Worm (Caenorhabditis elegans) whole organism, young adult: ENCODE measurements around the gene F14H3.3.
A peak's percentile ranks its signal among the peaks of the same experiment; 100 is the strongest.

Source experiments
- B0261.1 ChIP-seq: sonication (generic microtip); optimal IDR thresholded peaks from 2 replicates; lab custom pipeline; 2016; ENCODE audit warnings: mild to moderate bottlenecking, missing genetic modification characterization, moderate library complexity, missing compliant biosample characterization
- B0336.3 ChIP-seq: fragments of 200-800 bp; sonication (Bioruptor generic); IDR thresholded peaks from 2 replicates; pipeline ENCODE4 v1.3.6; 2022; ENCODE audit warnings: missing genetic modification characterization, missing compliant biosample characterization
- C06A6.2 ChIP-seq: fragments of 200-800 bp; sonication (Bioruptor generic); conservative IDR thresholded peaks from 2 replicates; pipeline ENCODE4 v1.3.6; 2022; ENCODE audit warnings: missing genetic modification characterization, missing compliant biosample characterization
- C17E4.6 ChIP-seq: fragments of 200-800 bp; sonication (Bioruptor generic); IDR thresholded peaks from 2 replicates; pipeline ENCODE4 v1.3.6; 2022; ENCODE audit warnings: missing genetic modification reagents, missing genetic modification characterization, missing compliant biosample characterization
- D2030.7 ChIP-seq: fragments of 200-800 bp; sonication (Bioruptor generic); IDR thresholded peaks from 2 replicates; pipeline ENCODE4 v1.3.6; 2022; ENCODE audit warnings: missing genetic modification reagents, missing genetic modification characterization, missing compliant biosample characterization
- F49E8.2 ChIP-seq: sonication (generic microtip); optimal IDR thresholded peaks from 3 replicates; lab custom pipeline; 2017; ENCODE audit warnings: missing genetic modification characterization, mild to moderate bottlenecking, missing compliant biosample characterization, antibody characterized with exemption, moderate library complexity; ENCODE audit not compliant: insufficient read depth
- F55B11.4 ChIP-seq: sonication (generic microtip); optimal IDR thresholded peaks from 2 replicates; lab custom pipeline; 2016; ENCODE audit warnings: missing compliant biosample characterization, missing genetic modification characterization, borderline replicate concordance; ENCODE audit not compliant: insufficient read depth
- F57A8.1 ChIP-seq: fragments of 200-800 bp; sonication (Bioruptor generic); optimal IDR thresholded peaks from 2 replicates; lab custom pipeline; 2018; ENCODE audit warnings: mild to moderate bottlenecking, missing genetic modification characterization, moderate library complexity, missing compliant biosample characterization
- K12H6.12 ChIP-seq: fragments of 200-800 bp; sonication (Bioruptor generic); optimal IDR thresholded peaks from 2 replicates; lab custom pipeline; 2018; ENCODE audit warnings: mild to moderate bottlenecking, missing genetic modification characterization, missing compliant biosample characterization
- T07F8.4 ChIP-seq: sonication (generic microtip); optimal IDR thresholded peaks from 2 replicates; lab custom pipeline; 2016; ENCODE audit warnings: mild to moderate bottlenecking, missing genetic modification characterization, moderate library complexity, missing compliant biosample characterization
- T26A5.8 ChIP-seq: sonication (generic microtip); optimal IDR thresholded peaks from 2 replicates; lab custom pipeline; 2016; ENCODE audit warnings: missing genetic modification characterization, missing compliant biosample characterization
- Y79H2A.3 ChIP-seq: fragments of 200-800 bp; sonication (Bioruptor generic); conservative IDR thresholded peaks from 2 replicates; pipeline ENCODE4 v1.3.6; 2022; ENCODE audit warnings: missing genetic modification reagents, missing genetic modification characterization, missing compliant biosample characterization
- Y95B8A.8 ChIP-seq: fragments of 200-800 bp; sonication (Bioruptor generic); IDR thresholded peaks from 2 replicates; pipeline ENCODE4 v1.3.6; 2022; ENCODE audit warnings: missing genetic modification reagents, missing genetic modification characterization, missing compliant biosample characterization
- akir-1 ChIP-seq: fragments of 200-800 bp; sonication (Bioruptor generic); optimal IDR thresholded peaks from 2 replicates; lab custom pipeline; 2018; ENCODE audit warnings: mild to moderate bottlenecking, missing genetic modification characterization, moderate library complexity, missing compliant biosample characterization
- attf-5 ChIP-seq: fragments of 200-800 bp; sonication (Bioruptor generic); optimal IDR thresholded peaks from 2 replicates; lab custom pipeline; 2018; ENCODE audit warnings: mild to moderate bottlenecking, missing genetic modification characterization, missing compliant biosample characterization
- cebp-1 ChIP-seq, 2 experiments: fragments of 200-800 bp in 1 of 2; sonication (Bioruptor generic) in 1 of 2; sonication (generic microtip) in 1 of 2; IDR thresholded peaks in 1 of 2; optimal IDR thresholded peaks in 1 of 2; 2 replicates each; pipeline versions ENCODE4 v1.3.6 to Lab custom; 2017 to 2022; ENCODE audit warnings: missing compliant biosample characterization in 2 of 2, missing genetic modification characterization in 2 of 2, mild to moderate bottlenecking in 1 of 2, missing genetic modification reagents in 1 of 2, moderate library complexity in 1 of 2
- ceh-27 ChIP-seq: fragments of 200-800 bp; sonication (Bioruptor generic); optimal IDR thresholded peaks from 2 replicates; lab custom pipeline; 2018; ENCODE audit warnings: mild to moderate bottlenecking, missing genetic modification characterization, moderate library complexity, missing compliant biosample characterization
- ceh-79 ChIP-seq: sonication (generic microtip); optimal IDR thresholded peaks from 2 replicates; lab custom pipeline; 2017; ENCODE audit warnings: mild to moderate bottlenecking, missing genetic modification characterization, missing compliant biosample characterization
- dpff-1 ChIP-seq: sonication (generic microtip); optimal IDR thresholded peaks from 2 replicates; lab custom pipeline; 2017; ENCODE audit warnings: mild to moderate bottlenecking, missing genetic modification characterization, missing compliant biosample characterization
- efl-1 ChIP-seq: fragments of 150-350 bp; optimal IDR thresholded peaks from 2 replicates; lab custom pipeline; 2014; ENCODE audit warnings: missing biosample characterization, missing genetic modification reagents, missing genetic modification characterization
- ets-4 ChIP-seq: fragments of 200-800 bp; sonication (Bioruptor generic); optimal IDR thresholded peaks from 2 replicates; lab custom pipeline; 2018; ENCODE audit warnings: mild to moderate bottlenecking, missing genetic modification characterization, missing compliant biosample characterization
- fkh-3 ChIP-seq: sonication (generic microtip); optimal IDR thresholded peaks from 2 replicates; lab custom pipeline; 2016; ENCODE audit warnings: mild to moderate bottlenecking, missing genetic modification characterization, missing compliant biosample characterization
- hlh-12 ChIP-seq: sonication (generic microtip); optimal IDR thresholded peaks from 2 replicates; lab custom pipeline; 2016; ENCODE audit warnings: missing genetic modification characterization, missing compliant biosample characterization
- let-526 ChIP-seq: fragments of 200-800 bp; sonication (Bioruptor generic); IDR thresholded peaks from 2 replicates; pipeline ENCODE4 v1.3.6; 2022; ENCODE audit warnings: missing genetic modification reagents, missing genetic modification characterization, missing compliant biosample characterization
- lsl-1 ChIP-seq: fragments of 200-800 bp; sonication (Bioruptor generic); optimal IDR thresholded peaks from 2 replicates; lab custom pipeline; 2018; ENCODE audit warnings: mild to moderate bottlenecking, missing genetic modification characterization, moderate library complexity, missing compliant biosample characterization
- lsy-27 ChIP-seq: sonication (generic microtip); optimal IDR thresholded peaks from 2 replicates; lab custom pipeline; 2017; ENCODE audit warnings: missing genetic modification characterization, mild to moderate bottlenecking, missing compliant biosample characterization, antibody characterized with exemption, missing genotype, borderline replicate concordance; ENCODE audit not compliant: insufficient read depth
- mxl-1 ChIP-seq: sonication (generic microtip); optimal IDR thresholded peaks from 2 replicates; lab custom pipeline; 2016; ENCODE audit warnings: missing genetic modification characterization, missing compliant biosample characterization
- nhr-120 ChIP-seq: fragments of 200-800 bp; sonication (Bioruptor generic); IDR thresholded peaks from 2 replicates; pipeline ENCODE4 v1.3.6; 2022; ENCODE audit warnings: missing genetic modification characterization, missing compliant biosample characterization
- nhr-80 ChIP-seq: sonication (generic microtip); optimal IDR thresholded peaks from 2 replicates; lab custom pipeline; 2016; ENCODE audit warnings: missing genetic modification characterization, missing compliant biosample characterization
- pbrm-1 ChIP-seq: fragments of 200-800 bp; sonication (Bioruptor generic); IDR thresholded peaks from 2 replicates; pipeline ENCODE4 v1.3.6; 2022; ENCODE audit warnings: missing genetic modification reagents, missing genetic modification characterization, missing compliant biosample characterization
- pha-4 ChIP-seq: fragments of 150-350 bp; sonication (generic microtip); optimal IDR thresholded peaks from 2 replicates; lab custom pipeline; 2014; ENCODE audit warnings: missing biosample characterization, missing genetic modification reagents, missing genetic modification characterization
- rec-8 ChIP-seq, 2 experiments: sonication (generic microtip); optimal IDR thresholded peaks; 2 replicates each; lab custom pipeline; 2016; ENCODE audit warnings: mild to moderate bottlenecking in 2 of 2, missing genetic modification characterization in 2 of 2, missing genetic modification reagents in 2 of 2, missing genotype in 2 of 2, missing biosample characterization in 1 of 2, missing compliant biosample characterization in 1 of 2, moderate library complexity in 1 of 2
- rpc-1 ChIP-seq, 2 experiments: fragments of 150-350 bp in 1 of 2; sonication (generic microtip) in 1 of 2; optimal IDR thresholded peaks; 2 replicates each; lab custom pipeline; 2014 to 2018; ENCODE audit warnings: missing biosample characterization in 1 of 2, missing genetic modification characterization in 1 of 2, missing genetic modification reagents in 1 of 2, missing genotype in 1 of 2
- tbp1 ChIP-seq: fragments of 200-800 bp; sonication (Bioruptor generic); optimal IDR thresholded peaks from 2 replicates; lab custom pipeline; 2018; ENCODE audit warnings: mild to moderate bottlenecking, missing genetic modification characterization, missing compliant biosample characterization
- ztf-25 ChIP-seq: fragments of 200-800 bp; sonication (Bioruptor generic); IDR thresholded peaks from 2 replicates; pipeline ENCODE4 v1.3.6; 2022; ENCODE audit warnings: missing genetic modification reagents, missing genetic modification characterization, missing compliant biosample characterization

Gene F14H3.3

ce11 chrV:16075250-16075709 is 22.0 kb upstream of the F14H3.3 start, which contains the start of the genes F14H3.12 and srj-29:
Gene F14H3.12, minus strand, starts transcription at chrV:16075323.
Gene srj-29, plus strand, starts transcription at chrV:16075659.
- TF ChIP-seq cebp-1 (GFP tag; IDR thresholded peaks at IDR 0.05; lab: Robert Waterston, UW) (peak; percentile 32; the same call in 1 of the 2 replicates), cebp-1 (tag; optimal IDR thresholded peaks at IDR 0.05; lab: Kevin White, UChicago) (no peak), nhr-80 (peak; percentile 76), B0336.3 (no peak), mxl-1 (tag; lab: Kevin White, UChicago) (no peak)
- TF ChIP-seq, all 124 proteins: peak for 2

ce11 chrV:16073856-16074255 is 20.6 kb upstream of the F14H3.3 start, which contains the start of gene srj-10:
Gene srj-10, minus strand, starts transcription at chrV:16073956.
- no peak for TF ChIP-seq rec-8 (tag; optimal IDR thresholded peaks at IDR 0.05; lab: Kevin White, UChicago)
- TF ChIP-seq T07F8.4 = no peak
- no peak for TF ChIP-seq T26A5.8
- TF ChIP-seq nhr-120 = no peak
- no peak for TF ChIP-seq C06A6.2 (GFP tag; lab: Robert Waterston, UW)
- no peak for TF ChIP-seq F49E8.2 (tag; lab: Kevin White, UChicago)
- no peak for TF ChIP-seq attf-5 (GFP tag; lab: Kevin White, UChicago)
- no peak for TF ChIP-seq D2030.7 (GFP tag; lab: Robert Waterston, UW)
- no peak for TF ChIP-seq C17E4.6 (GFP tag; lab: Robert Waterston, UW)
- TF ChIP-seq ets-4 (GFP tag; lab: Kevin White, UChicago) = no peak
- TF ChIP-seq ceh-27 = no peak

ce11 chrV:16071167-16071566 is 17.9 kb upstream of the F14H3.3 start, which contains the start of gene nhr-176:
Gene nhr-176, plus strand, starts transcription at chrV:16071325.
- TF ChIP-seq Y79H2A.3 (GFP tag; lab: Robert Waterston, UW) = no peak
- TF ChIP-seq nhr-80 = peak; percentile 38
- TF ChIP-seq fkh-3 (tag; lab: Kevin White, UChicago) = no peak
- TF ChIP-seq dpff-1 (tag; lab: Kevin White, UChicago) = no peak
- TF ChIP-seq ets-4 (GFP tag; lab: Kevin White, UChicago) = no peak
- TF ChIP-seq Y95B8A.8 (GFP tag; lab: Robert Waterston, UW) = no peak
- TF ChIP-seq, all 124 proteins: peak for 1

ce11 chrV:16068938-16069337 is 15.7 kb upstream of the F14H3.3 start, which contains the start of gene cyp-35D1:
Gene cyp-35D1, plus strand, starts transcription at chrV:16069238.
- no peak for TF ChIP-seq pha-4
- no peak for TF ChIP-seq akir-1 (GFP tag; lab: Kevin White, UChicago)
- TF ChIP-seq pbrm-1 = no peak
- no peak for TF ChIP-seq rpc-1 (optimal IDR thresholded peaks at IDR 0.05; lab: Kevin White, UChicago)
- no peak for TF ChIP-seq rpc-1 (tag; optimal IDR thresholded peaks at IDR 0.05; lab: Kevin White, UChicago)
- TF ChIP-seq tbp1 (GFP tag; lab: Kevin White, UChicago) = no peak
- no peak for TF ChIP-seq B0261.1 (tag; lab: Kevin White, UChicago)
- TF ChIP-seq ceh-79 (tag; lab: Kevin White, UChicago) = no peak
- no peak for TF ChIP-seq F55B11.4 (tag; lab: Kevin White, UChicago)
- TF ChIP-seq ztf-25 (GFP tag; lab: Robert Waterston, UW) = no peak
- TF ChIP-seq let-526 = no peak
- no peak for TF ChIP-seq lsy-27
- TF ChIP-seq C06A6.2 (GFP tag; lab: Robert Waterston, UW) = no peak
- TF ChIP-seq F57A8.1 (GFP tag; lab: Kevin White, UChicago) = no peak
- no peak for TF ChIP-seq hlh-12
- no peak for TF ChIP-seq lsl-1
- TF ChIP-seq efl-1 (GFP tag; lab: Kevin White, UChicago) = no peak
- no peak for TF ChIP-seq K12H6.12
